Fruit fly (Drosophila melanogaster): ENCODE results near the gene CG9727.

Gene CG9727

DNA sequence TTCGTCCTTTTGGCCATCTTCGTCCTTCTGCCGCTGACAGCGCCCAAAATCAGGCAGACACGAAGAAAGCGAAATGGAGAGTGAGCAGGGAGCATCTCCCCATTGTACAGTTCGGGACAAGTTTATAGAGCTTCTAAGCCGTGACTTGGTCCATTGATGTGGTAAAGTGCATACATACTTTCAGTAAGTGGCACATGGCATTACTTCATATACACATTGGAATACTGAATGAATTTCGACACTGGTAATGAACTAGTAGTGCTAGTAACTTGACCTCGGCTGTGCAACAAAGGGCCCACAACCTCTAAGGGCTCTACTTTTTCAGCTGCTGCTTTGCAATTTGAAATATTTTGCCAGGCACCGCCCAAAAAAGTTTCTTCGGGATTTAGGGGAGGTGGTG, 40.2 kb downstream of the CG9727 start (continued):
- TF ChIP-seq sens (GFP tag) (peak; percentile 89), Dad (GFP tag; optimal IDR thresholded peaks at IDR 0.05) (peak; percentile 78), CG18619 (GFP tag; optimal IDR thresholded peaks at IDR 0.05) (peak; percentile 75), YL-1 (GFP tag; optimal IDR thresholded peaks at IDR 0.05) (no peak), Hr39 (optimal IDR thresholded peaks at IDR 0.05) (no peak), slou (GFP tag; optimal IDR thresholded peaks at IDR 0.05) (peak; percentile 46), amos (GFP tag; IDR thresholded peaks at IDR 0.05; ENCODE audit: partially characterized antibody) (no peak), esg (GFP tag; conservative IDR thresholded peaks at IDR 0.05) (peak; percentile 76), nmo (GFP tag; optimal IDR thresholded peaks at IDR 0.05) (peak; percentile 61), CG6175 (GFP tag; IDR thresholded peaks at IDR 0.05) (peak; percentile 59; the same call in 2 of the 3 replicates), CG6765 (GFP tag; optimal IDR thresholded peaks at IDR 0.05) (peak; percentile 75), CG7987 (GFP tag; optimal IDR thresholded peaks at IDR 0.05) (peak; percentile 42), emc (GFP tag; optimal IDR thresholded peaks at IDR 0.05) (peak; percentile 62), Xbp1 (GFP tag; optimal IDR thresholded peaks at IDR 0.05) (peak; percentile 75), Gug (GFP tag; IDR thresholded peaks at IDR 0.05) (peak; percentile 72; the same call in 3 of the 4 replicates), CG3838 (GFP tag; optimal IDR thresholded peaks at IDR 0.05) (peak; percentile 26), Oli (tag; optimal IDR thresholded peaks at IDR 0.05) (peak; percentile 71), CG4820 (GFP tag; optimal IDR thresholded peaks at IDR 0.05) (peak; percentile 52), ssp (GFP tag; IDR thresholded peaks at IDR 0.05) (0 out of 2 replicates have a peak, but pooled peaks have one; percentile 48), CG8359 (GFP tag; optimal IDR thresholded peaks at IDR 0.05; ENCODE audit: borderline replicate concordance) (peak; percentile 10), gcm2 (GFP tag; optimal IDR thresholded peaks at IDR 0.05) (peak; percentile 40), Nf-YA (GFP tag; IDR thresholded peaks at IDR 0.05) (peak; percentile 64; the same call in 1 of the 2 replicates), MTF-1 (GFP tag; optimal IDR thresholded peaks at IDR 0.05; ENCODE audit: borderline replicate concordance) (peak; percentile 8), CG5180 (GFP tag; optimal IDR thresholded peaks at IDR 0.05) (peak; percentile 37), CG10565 (GFP tag; optimal IDR thresholded peaks at IDR 0.05) (no peak), CG9437 (GFP tag; optimal IDR thresholded peaks at IDR 0.05) (peak; percentile 28), aop (GFP tag; IDR thresholded peaks at IDR 0.05) (no peak), CG30403 (GFP tag; optimal IDR thresholded peaks at IDR 0.05) (peak; percentile 55), CG11093 (GFP tag; IDR thresholded peaks at IDR 0.05) (peak; percentile 46; the same call in 1 of the 3 replicates), shn (GFP tag; optimal IDR thresholded peaks at IDR 0.05) (peak; percentile 66), Hr51 (GFP tag; optimal IDR thresholded peaks at IDR 0.05) (peak; percentile 50 to 72), CrebB (tag; optimal IDR thresholded peaks at IDR 0.05) (peak; percentile 82), ac (GFP tag; optimal IDR thresholded peaks at IDR 0.05) (no peak), CG12299 (tag; optimal IDR thresholded peaks at IDR 0.05) (peak; percentile 28), usp (GFP tag; optimal IDR thresholded peaks at IDR 0.05) (no peak), HLH54F (GFP tag; optimal IDR thresholded peaks at IDR 0.05) (peak; percentile 81), dimm (GFP tag; IDR thresholded peaks at IDR 0.05) (peak; percentile 55; the same call in 1 of the 2 replicates), CG1832 (GFP tag; optimal IDR thresholded peaks at IDR 0.05) (no peak), D19B (GFP tag; optimal IDR thresholded peaks at IDR 0.05) (peak; percentile 65), Jarid2 (GFP tag; optimal IDR thresholded peaks at IDR 0.05) (peak; percentile 1), GATAe (GFP tag; conservative IDR thresholded peaks at IDR 0.05) (0 out of 2 replicates have a peak, but pooled peaks have one; percentile 27), Opbp (GFP tag; IDR thresholded peaks at IDR 0.05; ENCODE audit: partially characterized antibody) (no peak), CG31388 (GFP tag; optimal IDR thresholded peaks at IDR 0.05) (no peak), CG18011 (GFP tag; optimal IDR thresholded peaks at IDR 0.05) (peak; percentile 65), ash1 (GFP tag; optimal IDR thresholded peaks at IDR 0.05) (peak; percentile 57), pb (GFP tag; optimal IDR thresholded peaks at IDR 0.05) (peak; percentile 89), B-H1 (GFP tag; IDR thresholded peaks at IDR 0.05) (peak; percentile 74), Trl (optimal IDR thresholded peaks at IDR 0.05) (no peak), Trl (GFP tag; optimal IDR thresholded peaks at IDR 0.05) (peak; percentile 73), CG14050 (GFP tag; IDR thresholded peaks at IDR 0.05) (peak; percentile 56; the same call in 2 of the 3 replicates), tx (GFP tag; optimal IDR thresholded peaks at IDR 0.05) (peak; percentile 36)

Data from whole organism, embryonic.